Worm (Caenorhabditis elegans) whole organism, L1 larva: ENCODE measurements around the gene decr-1.1.

Source experiments
- C16A3.4 ChIP-seq: fragments of 150-350 bp; optimal IDR thresholded peaks from 2 replicates; lab custom pipeline; 2014; ENCODE audit warnings: missing biosample characterization, missing genetic modification characterization
- C34B4.2 ChIP-seq: sonication (generic microtip); optimal IDR thresholded peaks from 2 replicates; lab custom pipeline; 2017; ENCODE audit warnings: mild to moderate bottlenecking, missing genetic modification characterization, missing compliant biosample characterization
- F16B12.6 ChIP-seq: fragments of 150-350 bp; optimal IDR thresholded peaks from 2 replicates; lab custom pipeline; 2014; ENCODE audit warnings: missing biosample characterization, missing genetic modification characterization
- Y116A8C.19 ChIP-seq: sonication (generic microtip); optimal IDR thresholded peaks from 2 replicates; lab custom pipeline; 2016; ENCODE audit warnings: missing compliant biosample characterization, missing genetic modification characterization, borderline replicate concordance
- aha-1 ChIP-seq: fragments of 150-350 bp; optimal IDR thresholded peaks from 2 replicates; lab custom pipeline; 2014; ENCODE audit warnings: missing biosample characterization, missing genetic modification characterization
- alr-1 ChIP-seq: fragments of 200-800 bp; sonication (Bioruptor generic); optimal IDR thresholded peaks from 2 replicates; lab custom pipeline; 2018; ENCODE audit warnings: borderline replicate concordance, mild to moderate bottlenecking, missing genetic modification characterization, missing compliant biosample characterization
- aly-2 ChIP-seq: fragments of 150-350 bp; optimal IDR thresholded peaks from 2 replicates; lab custom pipeline; 2014; ENCODE audit warnings: missing biosample characterization, missing genetic modification characterization
- ama-1 ChIP-seq: fragments of 150-350 bp; optimal IDR thresholded peaks from 2 replicates; lab custom pipeline; 2014
- blmp-1 ChIP-seq: fragments of 150-350 bp; optimal IDR thresholded peaks from 2 replicates; lab custom pipeline; 2014; ENCODE audit warnings: missing biosample characterization, missing genetic modification characterization
- ceh-8 ChIP-seq: fragments of 200-800 bp; sonication (Bioruptor generic); optimal IDR thresholded peaks from 2 replicates; lab custom pipeline; 2018; ENCODE audit warnings: mild to moderate bottlenecking, missing genetic modification characterization, moderate library complexity, missing compliant biosample characterization
- ceh-82 ChIP-seq, 3 experiments: fragments of 150-350 bp in 1 of 3; sonication (generic microtip) in 2 of 3; optimal IDR thresholded peaks; 2 replicates each; lab custom pipeline; 2014 to 2017; ENCODE audit warnings: missing biosample characterization in 3 of 3, missing genetic modification characterization in 3 of 3
- ceh-88 ChIP-seq: fragments of 200-800 bp; sonication (Bioruptor generic); IDR thresholded peaks from 2 replicates; pipeline ENCODE4 v1.3.6; 2022; ENCODE audit warnings: missing genetic modification characterization, missing compliant biosample characterization
- ceh-90 ChIP-seq: sonication (generic microtip); optimal IDR thresholded peaks from 2 replicates; lab custom pipeline; 2016; ENCODE audit warnings: missing genetic modification characterization, missing compliant biosample characterization
- dpl-1 ChIP-seq, 3 experiments: fragments of 150-350 bp in 2 of 3; sonication (generic microtip) in 1 of 3; optimal IDR thresholded peaks; 2 replicates each; lab custom pipeline; 2014 to 2017; ENCODE audit warnings: missing biosample characterization in 3 of 3, missing genetic modification characterization in 3 of 3, missing genetic modification reagents in 3 of 3
- efl-1 ChIP-seq, 4 experiments: fragments of 150-350 bp; optimal IDR thresholded peaks in 3 of 4; peaks in 1 of 4; 1 replicate in 1 of 4; 2 replicates in 3 of 4; lab custom pipeline; 2014; ENCODE audit warnings: missing biosample characterization in 2 of 4, missing genetic modification characterization in 2 of 4, missing genetic modification reagents in 2 of 4
- egl-13 ChIP-seq: sonication (generic microtip); optimal IDR thresholded peaks from 2 replicates; lab custom pipeline; 2016; ENCODE audit warnings: missing genotype, missing genetic modification reagents, missing genetic modification characterization, missing compliant biosample characterization
- elt-3 ChIP-seq, 6 experiments: fragments of 150-350 bp in 1 of 6; sonication (generic microtip); optimal IDR thresholded peaks; 2 replicates each; lab custom pipeline; 2017 to 2018; ENCODE audit warnings: missing biosample characterization in 6 of 6, missing genetic modification characterization in 6 of 6, inconsistent platforms in 1 of 6
- fkh-8 ChIP-seq: sonication (generic microtip); optimal IDR thresholded peaks from 2 replicates; lab custom pipeline; 2016; ENCODE audit warnings: mild to moderate bottlenecking, missing genetic modification characterization, missing compliant biosample characterization
- fos-1 ChIP-seq: fragments of 150-350 bp; optimal IDR thresholded peaks from 2 replicates; lab custom pipeline; 2014; ENCODE audit warnings: missing biosample characterization, missing genetic modification characterization
- grh-1 ChIP-seq: fragments of 200-800 bp; sonication (Bioruptor generic); IDR thresholded peaks from 2 replicates; pipeline ENCODE4 v1.3.6; 2022; ENCODE audit warnings: missing genetic modification reagents, missing genetic modification characterization, missing compliant biosample characterization
- hlh-4 ChIP-seq: sonication (generic microtip); optimal IDR thresholded peaks from 2 replicates; lab custom pipeline; 2016; ENCODE audit warnings: mild to moderate bottlenecking, missing genetic modification characterization, missing compliant biosample characterization
- hpl-2 ChIP-seq: fragments of 150-350 bp; optimal IDR thresholded peaks from 2 replicates; lab custom pipeline; 2014; ENCODE audit warnings: missing biosample characterization, missing genetic modification reagents, missing genetic modification characterization
- lin-13 ChIP-seq: fragments of 150-350 bp; optimal IDR thresholded peaks from 2 replicates; lab custom pipeline; 2014; ENCODE audit warnings: missing biosample characterization, missing genetic modification reagents, missing genetic modification characterization
- lin-15B ChIP-seq: fragments of 150-350 bp; sonication (generic microtip); optimal IDR thresholded peaks from 3 replicates; lab custom pipeline; 2014; ENCODE audit warnings: missing biosample characterization, missing genetic modification characterization
- lin-35 ChIP-seq, 2 experiments: fragments of 150-350 bp; optimal IDR thresholded peaks; 2 replicates each; lab custom pipeline; 2014; ENCODE audit warnings: missing biosample characterization in 2 of 2, missing genetic modification characterization in 2 of 2, missing genetic modification reagents in 2 of 2
- lin-39 ChIP-seq: fragments of 150-350 bp; optimal IDR thresholded peaks from 2 replicates; lab custom pipeline; 2014; ENCODE audit warnings: missing biosample characterization, missing genetic modification reagents, missing genetic modification characterization
- lsy-2 ChIP-seq, 2 experiments: fragments of 150-350 bp; optimal IDR thresholded peaks; 2 replicates each; lab custom pipeline; 2014; ENCODE audit warnings: missing biosample characterization in 2 of 2, missing genetic modification characterization in 2 of 2
- mep-1 ChIP-seq: fragments of 150-350 bp; optimal IDR thresholded peaks from 2 replicates; lab custom pipeline; 2014; ENCODE audit warnings: missing biosample characterization, missing genetic modification characterization
- nhr-11 ChIP-seq: fragments of 150-350 bp; optimal IDR thresholded peaks from 2 replicates; lab custom pipeline; 2014; ENCODE audit warnings: missing biosample characterization, missing genetic modification characterization
- nhr-12 ChIP-seq: sonication (generic microtip); optimal IDR thresholded peaks from 2 replicates; lab custom pipeline; 2017; ENCODE audit warnings: missing biosample characterization, missing genetic modification characterization
- nhr-19 ChIP-seq: fragments of 200-800 bp; sonication (Bioruptor generic); conservative IDR thresholded peaks from 2 replicates; pipeline ENCODE4 v1.3.6; 2022; ENCODE audit warnings: missing genetic modification characterization, missing compliant biosample characterization
- nhr-20 ChIP-seq: sonication (generic microtip); optimal IDR thresholded peaks from 2 replicates; lab custom pipeline; 2016; ENCODE audit warnings: mild to moderate bottlenecking, missing genetic modification characterization, missing compliant biosample characterization
- nhr-237 ChIP-seq: fragments of 150-350 bp; optimal IDR thresholded peaks from 2 replicates; lab custom pipeline; 2014; ENCODE audit warnings: missing biosample characterization, missing genetic modification characterization
- nhr-85 ChIP-seq: sonication (generic microtip); peaks from one replicate; lab custom pipeline; 2016; ENCODE audit warnings: missing genetic modification characterization, inconsistent platforms, missing compliant biosample characterization
- pax-3 ChIP-seq: fragments of 200-800 bp; sonication (Bioruptor generic); optimal IDR thresholded peaks from 2 replicates; lab custom pipeline; 2018; ENCODE audit warnings: mild to moderate bottlenecking, missing genetic modification characterization, moderate library complexity, missing compliant biosample characterization
- skn-1 ChIP-seq: fragments of 150-350 bp; optimal IDR thresholded peaks from 2 replicates; lab custom pipeline; 2014; ENCODE audit warnings: missing biosample characterization, missing genetic modification characterization
- snpc-4 ChIP-seq: fragments of 150-350 bp; optimal IDR thresholded peaks from 2 replicates; lab custom pipeline; 2014; ENCODE audit warnings: missing biosample characterization, missing genetic modification characterization
- snu-23 ChIP-seq: sonication (generic microtip); optimal IDR thresholded peaks from 2 replicates; lab custom pipeline; 2016; ENCODE audit warnings: missing genetic modification characterization, missing compliant biosample characterization
- sup-37 ChIP-seq: fragments of 200-800 bp; sonication (Bioruptor generic); optimal IDR thresholded peaks from 2 replicates; lab custom pipeline; 2018; ENCODE audit warnings: mild to moderate bottlenecking, missing genetic modification characterization, missing compliant biosample characterization
- swsn-7 ChIP-seq: sonication (generic microtip); optimal IDR thresholded peaks from 2 replicates; lab custom pipeline; 2016; ENCODE audit warnings: missing genetic modification characterization, missing compliant biosample characterization
- tlp-1 ChIP-seq: fragments of 150-350 bp; optimal IDR thresholded peaks from 2 replicates; lab custom pipeline; 2014; ENCODE audit warnings: missing biosample characterization, missing genetic modification characterization
- unc-30 ChIP-seq: sonication (generic microtip); optimal IDR thresholded peaks from 2 replicates; lab custom pipeline; 2017; ENCODE audit warnings: missing biosample characterization, missing genetic modification characterization
- unc-62 ChIP-seq: fragments of 150-350 bp; optimal IDR thresholded peaks from 2 replicates; lab custom pipeline; 2014; ENCODE audit warnings: missing biosample characterization, missing genetic modification reagents, missing genetic modification characterization
- vab-15 ChIP-seq: sonication (generic microtip); optimal IDR thresholded peaks from 2 replicates; lab custom pipeline; 2017; ENCODE audit warnings: missing genotype, mild to moderate bottlenecking, missing genetic modification characterization, missing compliant biosample characterization
- xbp-1 ChIP-seq: sonication (generic microtip); optimal IDR thresholded peaks from 2 replicates; lab custom pipeline; 2016; ENCODE audit warnings: missing genetic modification characterization, missing compliant biosample characterization
- zag-1 ChIP-seq: fragments of 150-350 bp; optimal IDR thresholded peaks from 2 replicates; lab custom pipeline; 2014; ENCODE audit warnings: missing biosample characterization, missing genetic modification characterization
- ztf-11 ChIP-seq, 2 experiments: sonication (generic microtip); optimal IDR thresholded peaks; 2 replicates each; lab custom pipeline; 2016 to 2017; ENCODE audit warnings: missing genetic modification characterization in 2 of 2, missing biosample characterization in 1 of 2, missing compliant biosample characterization in 1 of 2

Gene decr-1.1

DNA sequence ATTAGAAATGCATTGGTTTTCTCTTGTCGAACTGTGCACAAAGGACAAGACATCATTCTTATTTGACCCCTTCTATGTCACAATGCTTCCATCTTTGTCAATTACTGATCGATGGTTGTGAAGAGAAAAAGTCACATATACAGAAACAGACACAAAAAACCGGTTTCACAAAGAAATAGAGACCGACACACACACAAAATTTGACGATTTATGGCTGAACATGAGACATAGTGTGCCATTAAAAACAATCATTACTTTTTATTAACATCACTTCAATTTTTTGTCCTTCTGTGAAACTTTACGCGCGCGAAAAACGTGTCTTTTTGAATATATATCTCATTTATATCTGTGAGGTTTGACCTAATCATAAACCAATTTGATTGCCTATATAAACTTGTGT, 8.4 kb downstream of the decr-1.1 start (continued):
- TF ChIP-seq xbp-1 (no peak), swsn-7 (tag; lab: Kevin White, UChicago) (no peak), ama-1 (lab: Kevin White, UChicago) (no peak), nhr-20 (tag; lab: Kevin White, UChicago) (peak; percentile 63), nhr-237 (tag; lab: Kevin White, UChicago) (no peak), ceh-82 (tag; optimal IDR thresholded peaks at IDR 0.05; lab: Kevin White, UChicago) (no peak), pax-3 (tag; lab: Kevin White, UChicago) (no peak), lin-35 (GFP tag; optimal IDR thresholded peaks at IDR 0.05; lab: Kevin White, UChicago) (peak in 1 of 2 experiments; percentile 57), snpc-4 (no peak), mep-1 (tag; lab: Kevin White, UChicago) (peak; percentile 37), skn-1 (no peak), fos-1 (no peak), nhr-85 (tag; lab: Kevin White, UChicago) (peak; percentile 93), lsy-2 (tag; optimal IDR thresholded peaks at IDR 0.05; lab: Kevin White, UChicago) (peak in 1 of 2 experiments; percentile 58), tlp-1 (tag; lab: Kevin White, UChicago) (no peak), vab-15 (tag; lab: Kevin White, UChicago) (peak; percentile 32), hpl-2 (GFP tag; lab: Kevin White, UChicago) (no peak), nhr-12 (tag; lab: Kevin White, UChicago) (no peak), ceh-8 (no peak), F16B12.6 (no peak), lin-39 (no peak), aha-1 (tag; lab: Kevin White, UChicago) (no peak), grh-1 (peak; percentile 91), alr-1 (tag; lab: Kevin White, UChicago) (no peak), aly-2 (tag; lab: Kevin White, UChicago) (no peak), lin-13 (no peak), unc-62 (GFP tag; lab: Kevin White, UChicago) (no peak), efl-1 (optimal IDR thresholded peaks at IDR 0.05; lab: Kevin White, UChicago) (no peak), efl-1 (GFP tag; optimal IDR thresholded peaks at IDR 0.05 in 1 of 2; lab: Kevin White, UChicago) (no peak), nhr-19 (GFP tag; lab: Robert Waterston, UW) (peak; percentile 41; the same call in 1 of the 2 replicates), nhr-11 (tag; lab: Kevin White, UChicago) (no peak), lin-15B (no peak), dpl-1 (GFP tag; optimal IDR thresholded peaks at IDR 0.05; lab: Kevin White, UChicago) (peak in 2 of 3 experiments; percentile 30 to 42), snu-23 (GFP tag; lab: Kevin White, UChicago) (peak; percentile 75), C16A3.4 (tag; lab: Kevin White, UChicago) (no peak), fkh-8 (tag; lab: Kevin White, UChicago) (no peak), ceh-90 (no peak), ceh-88 (GFP tag; lab: Robert Waterston, UW) (no peak), blmp-1 (tag; lab: Kevin White, UChicago) (peak; percentile 54), unc-30 (tag; lab: Kevin White, UChicago) (no peak)
- TF ChIP-seq, all 84 proteins: peak for 19

DNA sequence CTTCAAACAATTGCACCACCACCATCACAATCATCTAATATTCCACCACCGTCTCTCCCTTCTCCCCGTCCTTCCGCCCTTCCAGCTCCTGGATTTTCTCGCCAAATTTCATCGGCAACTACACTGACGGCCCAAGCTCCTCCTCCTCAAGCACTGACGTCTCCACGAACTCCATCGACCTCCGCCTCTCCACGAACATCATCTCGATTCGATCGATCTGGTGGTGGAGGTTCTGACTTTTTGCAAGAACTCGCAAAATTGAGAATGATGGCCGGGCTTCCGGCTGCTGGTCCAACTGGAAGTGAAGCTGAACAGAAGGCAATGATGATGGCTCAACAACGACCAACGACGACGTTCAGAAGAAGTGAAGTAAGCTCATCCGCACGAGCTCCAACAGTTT, 11.8 kb downstream of the decr-1.1 start:
- no peak for TF ChIP-seq zag-1 (tag; lab: Kevin White, UChicago)
- no peak for TF ChIP-seq Y116A8C.19 (tag; lab: Kevin White, UChicago)
- TF ChIP-seq ceh-82 (tag; optimal IDR thresholded peaks at IDR 0.05; lab: Kevin White, UChicago) = no peak
- no peak for TF ChIP-seq skn-1
- TF ChIP-seq nhr-20 (tag; lab: Kevin White, UChicago) = no peak
- no peak for TF ChIP-seq unc-30 (tag; lab: Kevin White, UChicago)
- no peak for TF ChIP-seq grh-1
- TF ChIP-seq nhr-237 (tag; lab: Kevin White, UChicago) = no peak
- no peak for TF ChIP-seq C16A3.4 (tag; lab: Kevin White, UChicago)
- no peak for TF ChIP-seq C34B4.2 (tag; lab: Kevin White, UChicago)
- TF ChIP-seq ztf-11 (tag; optimal IDR thresholded peaks at IDR 0.05; lab: Kevin White, UChicago) = no peak
- no peak for TF ChIP-seq swsn-7 (tag; lab: Kevin White, UChicago)
- TF ChIP-seq elt-3 (tag; optimal IDR thresholded peaks at IDR 0.05; lab: Kevin White, UChicago) = no peak
- no peak for TF ChIP-seq egl-13 (tag; lab: Kevin White, UChicago)
- no peak for TF ChIP-seq lsy-2 (tag; optimal IDR thresholded peaks at IDR 0.05; lab: Kevin White, UChicago)
- no peak for TF ChIP-seq nhr-11 (tag; lab: Kevin White, UChicago)
- no peak for TF ChIP-seq sup-37 (GFP tag; lab: Kevin White, UChicago)
- TF ChIP-seq hlh-4 (tag; lab: Kevin White, UChicago) = no peak
